Fruit fly (Drosophila melanogaster) whole organism, embryonic: ENCODE data around the gene CG7296.
A peak's percentile ranks its signal among the peaks of the same experiment; 100 is the strongest.

Experiments used
- Awh ChIP-seq: fragments of 200-800 bp; sonication (Bioruptor generic); IDR thresholded peaks from 2 replicates; pipeline ENCODE4, ENCODE4 v1.3.6; 2022; ENCODE audit warnings: missing biosample characterization, missing genetic modification characterization
- CG10209 ChIP-seq: fragments of 200-800 bp; sonication (Bioruptor generic); optimal IDR thresholded peaks from 3 replicates; lab custom pipeline; 2017; ENCODE audit warnings: missing biosample characterization, mild to moderate bottlenecking, missing genetic modification characterization, missing genetic modification reagents
- CG10959 ChIP-seq: fragments of 200-800 bp; sonication (Bioruptor generic); IDR thresholded peaks from 2 replicates; pipeline ENCODE4 v1.3.6; 2022; ENCODE audit warnings: missing biosample characterization, missing genetic modification characterization
- CG11560 ChIP-seq: fragments of 200-800 bp; sonication (Bioruptor generic); IDR thresholded peaks from 3 replicates; pipeline ENCODE4 v1.3.6; 2022; ENCODE audit warnings: missing biosample characterization, missing genetic modification characterization
- CG11696 ChIP-seq: fragments of 200-800 bp; sonication (Bioruptor generic); IDR thresholded peaks from 2 replicates; pipeline ENCODE4 v1.3.6; 2022; ENCODE audit warnings: missing biosample characterization, missing genetic modification characterization
- CG12071 ChIP-seq: fragments of 200-800 bp; sonication (Bioruptor generic); optimal IDR thresholded peaks from 3 replicates; lab custom pipeline; 2018; ENCODE audit warnings: missing biosample characterization, mild to moderate bottlenecking, missing genetic modification characterization
- CG13296 ChIP-seq: fragments of 200-800 bp; sonication (Bioruptor generic); optimal IDR thresholded peaks from 3 replicates; lab custom pipeline; 2018; ENCODE audit warnings: missing biosample characterization, mild to moderate bottlenecking, missing genetic modification characterization
- CG14014 ChIP-seq: fragments of 200-800 bp; sonication (Bioruptor generic); IDR thresholded peaks from 2 replicates; pipeline ENCODE4 v1.3.6; 2022; ENCODE audit warnings: missing biosample characterization, missing genetic modification characterization
- CG14667 ChIP-seq: fragments of 200-800 bp; sonication (Bioruptor generic); IDR thresholded peaks from 2 replicates; pipeline ENCODE4 v1.3.6; 2022; ENCODE audit warnings: missing biosample characterization, missing genetic modification characterization
- CG14860 ChIP-seq: fragments of 200-800 bp; sonication (Bioruptor generic); IDR thresholded peaks from 3 replicates; pipeline ENCODE4 v1.3.6; 2022; ENCODE audit warnings: missing biosample characterization, missing genetic modification characterization; ENCODE audit not compliant: partially characterized antibody
- CG1529 ChIP-seq: fragments of 200-800 bp; sonication (Bioruptor generic); optimal IDR thresholded peaks from 3 replicates; lab custom pipeline; 2018; ENCODE audit warnings: missing biosample characterization, missing genetic modification characterization
- CG18011 ChIP-seq: fragments of 200-800 bp; sonication (Bioruptor generic); optimal IDR thresholded peaks from 2 replicates; lab custom pipeline; 2017; ENCODE audit warnings: missing biosample characterization, missing genetic modification characterization, mild to moderate bottlenecking, moderate library complexity, missing genotype
- CG8388 ChIP-seq: fragments of 200-800 bp; sonication (Bioruptor generic); optimal IDR thresholded peaks from 2 replicates; lab custom pipeline; 2019; ENCODE audit warnings: missing biosample characterization, mild to moderate bottlenecking, missing genetic modification characterization, moderate library complexity
- CG9876 ChIP-seq: fragments of 200-800 bp; sonication (Bioruptor generic); optimal IDR thresholded peaks from 2 replicates; lab custom pipeline; 2016; ENCODE audit warnings: missing biosample characterization, missing genetic modification characterization
- Dbx ChIP-seq: fragments of 200-800 bp; sonication (Bioruptor generic); IDR thresholded peaks from 3 replicates; pipeline ENCODE4 v1.3.6; 2022; ENCODE audit warnings: missing biosample characterization, missing genetic modification characterization
- Ets65A ChIP-seq: fragments of 200-800 bp; sonication (Bioruptor generic); peaks from one replicate; lab custom pipeline; 2016; ENCODE audit warnings: missing biosample characterization, missing genetic modification characterization
- Ets97D ChIP-seq: fragments of 200-800 bp; sonication (Bioruptor generic); optimal IDR thresholded peaks from 3 replicates; lab custom pipeline; 2016; ENCODE audit warnings: missing biosample characterization, missing genetic modification characterization
- Fer1 ChIP-seq: fragments of 200-800 bp; sonication (Bioruptor generic); optimal IDR thresholded peaks from 2 replicates; lab custom pipeline; 2017; ENCODE audit warnings: missing biosample characterization, mild to moderate bottlenecking, missing genetic modification characterization
- Fer3 ChIP-seq: fragments of 200-800 bp; sonication (Bioruptor generic); optimal IDR thresholded peaks from 2 replicates; lab custom pipeline; 2018; ENCODE audit warnings: missing biosample characterization, mild to moderate bottlenecking, missing genetic modification characterization, moderate library complexity
- HHEX ChIP-seq: fragments of 200-800 bp; sonication (Bioruptor generic); optimal IDR thresholded peaks from 3 replicates; lab custom pipeline; 2017; ENCODE audit warnings: missing biosample characterization, mild to moderate bottlenecking, missing genetic modification characterization, missing genetic modification reagents
- Kr ChIP-seq: fragments of 200-800 bp; sonication (Bioruptor generic); optimal IDR thresholded peaks from 2 replicates; lab custom pipeline; 2017; ENCODE audit warnings: missing biosample characterization, mild to moderate bottlenecking, missing genetic modification characterization
- Mrtf ChIP-seq: fragments of 200-800 bp; sonication (Bioruptor generic); IDR thresholded peaks from 3 replicates; pipeline ENCODE4 v1.3.6; 2022; ENCODE audit warnings: missing biosample characterization, missing genetic modification characterization
- Nf-YC ChIP-seq: fragments of 200-800 bp; optimal IDR thresholded peaks from 3 replicates; lab custom pipeline; 2019; ENCODE audit warnings: missing biosample characterization, mild to moderate bottlenecking, missing genetic modification characterization, moderate library complexity
- Oli ChIP-seq: fragments of 200-800 bp; sonication (Bioruptor generic); optimal IDR thresholded peaks from 2 replicates; lab custom pipeline; 2018; ENCODE audit warnings: missing biosample characterization, mild to moderate bottlenecking, missing genetic modification characterization, moderate library complexity
- Sox102F ChIP-seq: fragments of 200-800 bp; sonication (Bioruptor generic); optimal IDR thresholded peaks from 2 replicates; lab custom pipeline; 2018; ENCODE audit warnings: missing biosample characterization, mild to moderate bottlenecking, missing genetic modification characterization, moderate library complexity
- Usf ChIP-seq: fragments of 200-800 bp; sonication (Bioruptor generic); optimal IDR thresholded peaks from 2 replicates; lab custom pipeline; 2017; ENCODE audit warnings: missing genotype, missing biosample characterization, missing genetic modification characterization
- az2 ChIP-seq: fragments of 200-800 bp; sonication (Bioruptor generic); optimal IDR thresholded peaks from 3 replicates; lab custom pipeline; 2016; ENCODE audit warnings: missing biosample characterization, missing genetic modification characterization
- bsh ChIP-seq, 2 experiments: fragments of 200-800 bp; sonication (Bioruptor generic); optimal IDR thresholded peaks; 2 replicates each; lab custom pipeline; 2017 to 2018; ENCODE audit warnings: mild to moderate bottlenecking in 2 of 2, missing biosample characterization in 2 of 2, missing genetic modification characterization in 2 of 2, moderate library complexity in 1 of 2
- cas ChIP-seq: fragments of 200-800 bp; sonication (Bioruptor generic); IDR thresholded peaks from 2 replicates; pipeline ENCODE4 v1.3.6; 2022; ENCODE audit warnings: missing biosample characterization, missing genetic modification characterization
- corto ChIP-seq: fragments of 200-800 bp; sonication (Bioruptor generic); optimal IDR thresholded peaks from 2 replicates; lab custom pipeline; 2016; ENCODE audit warnings: missing biosample characterization, mild to moderate bottlenecking, missing genetic modification characterization, moderate library complexity
- da ChIP-seq: fragments of 200-800 bp; sonication (Bioruptor generic); optimal IDR thresholded peaks from 2 replicates; lab custom pipeline; 2016; ENCODE audit warnings: missing biosample characterization, missing genetic modification characterization
- gcm ChIP-seq: fragments of 200-800 bp; sonication (Bioruptor generic); optimal IDR thresholded peaks from 2 replicates; lab custom pipeline; 2019; ENCODE audit warnings: missing biosample characterization, mild to moderate bottlenecking, missing genetic modification characterization, moderate library complexity
- gfzf ChIP-seq: fragments of 200-800 bp; sonication (Bioruptor generic); optimal IDR thresholded peaks from 2 replicates; lab custom pipeline; 2016; ENCODE audit warnings: missing biosample characterization, mild to moderate bottlenecking, missing genetic modification characterization, moderate library complexity
- grn ChIP-seq: fragments of 200-800 bp; sonication (Bioruptor generic); optimal IDR thresholded peaks from 3 replicates; lab custom pipeline; 2017; ENCODE audit warnings: missing biosample characterization, missing genetic modification characterization
- gsb ChIP-seq: fragments of 200-800 bp; sonication (Bioruptor generic); IDR thresholded peaks from 2 replicates; pipeline ENCODE4 v1.3.6; 2022; ENCODE audit warnings: missing biosample characterization, missing genetic modification characterization
- hb ChIP-seq: fragments of 200-800 bp; sonication (Bioruptor generic); IDR thresholded peaks from 3 replicates; pipeline ENCODE4 v1.3.6; 2022; ENCODE audit warnings: missing biosample characterization, missing genetic modification characterization; ENCODE audit not compliant: partially characterized antibody
- hkb ChIP-seq, 2 experiments: fragments of 200-800 bp in 1 of 2; fragments of >200 bp in 1 of 2; sonication (Bioruptor generic) in 1 of 2; IDR thresholded peaks in 1 of 2; optimal IDR thresholded peaks in 1 of 2; 2 replicates each; pipeline versions ENCODE4 v1.3.6 to Lab custom; 2017 to 2022; ENCODE audit warnings: missing biosample characterization in 1 of 2, missing genetic modification characterization in 1 of 2
- hth ChIP-seq: fragments of >200 bp; optimal IDR thresholded peaks from 2 replicates; lab custom pipeline; 2017; ENCODE audit warnings: inconsistent platforms
- ind ChIP-seq: fragments of 200-800 bp; sonication (Bioruptor generic); optimal IDR thresholded peaks from 3 replicates; lab custom pipeline; 2016; ENCODE audit warnings: missing biosample characterization, missing genetic modification characterization
- ken ChIP-seq: fragments of 200-800 bp; sonication (Bioruptor generic); IDR thresholded peaks from 3 replicates; pipeline ENCODE4 v1.3.6; 2022; ENCODE audit warnings: missing biosample characterization, missing genetic modification characterization
- klu ChIP-seq: fragments of 200-800 bp; sonication (Bioruptor generic); IDR thresholded peaks from 2 replicates; pipeline ENCODE4 v1.3.6; 2022; ENCODE audit warnings: missing biosample characterization, missing genetic modification characterization
- pho ChIP-seq: fragments of 200-800 bp; sonication (Bioruptor generic); optimal IDR thresholded peaks from 2 replicates; lab custom pipeline; 2016; ENCODE audit warnings: missing biosample characterization, missing genetic modification characterization
- repo ChIP-seq: fragments of 200-800 bp; sonication (Bioruptor generic); optimal IDR thresholded peaks from 2 replicates; lab custom pipeline; 2016; ENCODE audit warnings: missing biosample characterization, missing genetic modification characterization
- schlank ChIP-seq: fragments of 200-800 bp; sonication (Bioruptor generic); optimal IDR thresholded peaks from 2 replicates; lab custom pipeline; 2018; ENCODE audit warnings: missing biosample characterization, mild to moderate bottlenecking, missing genetic modification characterization
- sd ChIP-seq: fragments of 200-800 bp; sonication (Bioruptor generic); optimal IDR thresholded peaks from 3 replicates; lab custom pipeline; 2018; ENCODE audit warnings: missing biosample characterization, mild to moderate bottlenecking, missing genetic modification characterization, moderate library complexity
- sisA ChIP-seq: fragments of 200-800 bp; sonication (Bioruptor generic); IDR thresholded peaks from 2 replicates; pipeline ENCODE4 v1.3.6; 2022; ENCODE audit warnings: missing biosample characterization, missing genetic modification characterization
- stwl ChIP-seq: fragments of 200-800 bp; sonication (Bioruptor generic); optimal IDR thresholded peaks from 3 replicates; lab custom pipeline; 2018; ENCODE audit warnings: missing biosample characterization, mild to moderate bottlenecking, missing genetic modification characterization, moderate library complexity
- tup ChIP-seq: fragments of 200-800 bp; sonication (Bioruptor generic); optimal IDR thresholded peaks from 2 replicates; lab custom pipeline; 2016; ENCODE audit warnings: missing biosample characterization, mild to moderate bottlenecking, missing genetic modification characterization, moderate library complexity
- yki ChIP-seq: fragments of >200 bp; optimal IDR thresholded peaks from 3 replicates; lab custom pipeline; 2018
- zen2 ChIP-seq: fragments of 200-800 bp; sonication (Bioruptor generic); IDR thresholded peaks from 3 replicates; pipeline ENCODE4 v1.3.6; 2022; ENCODE audit warnings: missing biosample characterization, missing genetic modification characterization; ENCODE audit not compliant: partially characterized antibody

The CG7296 gene

dm6 chr2L:10661490-10662240 lies 25.2 kb downstream of the CG7296 start, which contains the start of gene CG31871 (continued):
- TF ChIP-seq stwl (tag; lab: Kevin White, UChicago) (no peak), az2 (GFP tag; lab: Kevin White, UChicago) (peak; percentile 64), CG8388 (GFP tag; lab: Kevin White, UChicago) (peak; percentile 75), CG10959 (GFP tag; lab: Robert Waterston, UW) (no peak), HHEX (GFP tag; lab: Kevin White, UChicago) (peak; percentile 71), tup (no peak), CG10209 (GFP tag; lab: Kevin White, UChicago) (peak; percentile 61), CG12071 (no peak), CG18011 (GFP tag; lab: Kevin White, UChicago) (peak; percentile 3), CG11696 (GFP tag; lab: Robert Waterston, UW) (no peak), Mrtf (GFP tag; lab: Robert Waterston, UW) (peak; percentile 29; the same call in 1 of the 3 replicates), Fer3 (peak; percentile 57), grn (GFP tag; lab: Kevin White, UChicago) (no peak), schlank (tag; lab: Kevin White, UChicago) (no peak), Ets97D (GFP tag; lab: Kevin White, UChicago) (no peak), Awh (GFP tag; lab: Robert Waterston, UW) (no peak), CG9876 (GFP tag; lab: Kevin White, UChicago) (no peak), ind (GFP tag; lab: Kevin White, UChicago) (peak; percentile 48), CG14860 (GFP tag; lab: Robert Waterston, UW) (no peak), repo (GFP tag; lab: Kevin White, UChicago) (no peak), cas (GFP tag; lab: Robert Waterston, UW) (no peak), da (GFP tag; lab: Kevin White, UChicago) (no peak), bsh (GFP tag; optimal IDR thresholded peaks at IDR 0.05; lab: Kevin White, UChicago) (peak in 1 of 2 experiments; percentile 81), corto (no peak), Fer1 (GFP tag; lab: Kevin White, UChicago) (no peak), Nf-YC (peak; percentile 65), hb (GFP tag; lab: Robert Waterston, UW) (no peak), sisA (GFP tag; lab: Robert Waterston, UW) (peak; percentile 55), Usf (GFP tag; lab: Kevin White, UChicago) (peak; percentile 34), hth (lab: Kevin White, UChicago) (no peak), Oli (peak; percentile 78), CG13296 (peak; percentile 74), Ets65A (GFP tag; lab: Kevin White, UChicago) (no peak), CG14667 (GFP tag; lab: Robert Waterston, UW) (peak; percentile 33; the same call in 1 of the 2 replicates), CG14014 (GFP tag; lab: Robert Waterston, UW) (peak; percentile 61), zen2 (no peak), klu (GFP tag; lab: Robert Waterston, UW) (peak; percentile 92), sd (tag; lab: Kevin White, UChicago) (peak; percentile 91), CG11560 (tag; lab: Robert Waterston, UW) (no peak), gsb (GFP tag; lab: Robert Waterston, UW) (no peak), gfzf (GFP tag; lab: Kevin White, UChicago) (no peak), Kr (GFP tag; lab: Kevin White, UChicago) (no peak), pho (no peak), Dbx (GFP tag; lab: Robert Waterston, UW) (peak; percentile 55; the same call in 1 of the 3 replicates), CG1529 (GFP tag; lab: Kevin White, UChicago) (peak; percentile 35), gcm (GFP tag; lab: Kevin White, UChicago) (no peak), Sox102F (peak; percentile 84), yki (lab: Kevin White, UChicago) (no peak), hkb (optimal IDR thresholded peaks at IDR 0.05; lab: Kevin White, UChicago) (no peak), hkb (GFP tag; IDR thresholded peaks at IDR 0.05; lab: Robert Waterston, UW) (peak; percentile 71), ken (GFP tag; lab: Robert Waterston, UW) (no peak; the same call in 2 of the 3 replicates)
